Worm (Caenorhabditis elegans): ENCODE measurements around the gene pdtf-1.

Gene pdtf-1

ce11 chrIV:8456899-8457298 is 24.1 kb downstream of the pdtf-1 start, which contains the start of gene syx-4:
syx-4 (plus strand) TSS chrIV:8457280.
- TF ChIP-seq ztf-4 (tag; optimal IDR thresholded peaks at IDR 0.05) = no peak
- TF ChIP-seq unc-39 (tag; optimal IDR thresholded peaks at IDR 0.05) = no peak
- TF ChIP-seq nhr-12 (tag; optimal IDR thresholded peaks at IDR 0.05) = no peak
- TF ChIP-seq ceh-9 (tag; optimal IDR thresholded peaks at IDR 0.05) = no peak
- TF ChIP-seq nhr-25 (tag; optimal IDR thresholded peaks at IDR 0.05) = no peak
- no peak for TF ChIP-seq lin-39 (tag; optimal IDR thresholded peaks at IDR 0.05)
- TF ChIP-seq pqm-1 (tag; optimal IDR thresholded peaks at IDR 0.05) = no peak
- TF ChIP-seq nhr-11 (tag; optimal IDR thresholded peaks at IDR 0.05) = no peak
- no peak for TF ChIP-seq skn-1 (tag; optimal IDR thresholded peaks at IDR 0.05)
- no peak for TF ChIP-seq nhr-43 (tag; optimal IDR thresholded peaks at IDR 0.05; ENCODE audit: poor library complexity, severe bottlenecking)
- TF ChIP-seq nfya-1 (tag; optimal IDR thresholded peaks at IDR 0.05; ENCODE audit: insufficient read depth) = no peak
- no peak for TF ChIP-seq ceh-82 (tag; optimal IDR thresholded peaks at IDR 0.05)
- no peak for TF ChIP-seq R02D3.7 (tag; optimal IDR thresholded peaks at IDR 0.05)
- no peak for TF ChIP-seq mml-1 (tag; optimal IDR thresholded peaks at IDR 0.05)
- no peak for TF ChIP-seq snpc-4 (tag; optimal IDR thresholded peaks at IDR 0.05)
- TF ChIP-seq sea-2 (GFP tag; optimal IDR thresholded peaks at IDR 0.05) = no peak
- no peak for TF ChIP-seq lsy-12 (tag; optimal IDR thresholded peaks at IDR 0.05)
- no peak for TF ChIP-seq ztf-11 (tag; optimal IDR thresholded peaks at IDR 0.05)
- TF ChIP-seq ceh-16 (tag; optimal IDR thresholded peaks at IDR 0.05) = no peak
- TF ChIP-seq elt-3 (tag; optimal IDR thresholded peaks at IDR 0.05) = no peak

ce11 chrIV:8460208-8460607 is 27.4 kb downstream of the pdtf-1 start, which contains the start of gene ant-1.4:
ant-1.4 (minus strand) TSS chrIV:8460308.
- TF ChIP-seq elt-3 (tag; optimal IDR thresholded peaks at IDR 0.05) (no peak), R02D3.7 (tag; optimal IDR thresholded peaks at IDR 0.05) (no peak), ceh-9 (tag; optimal IDR thresholded peaks at IDR 0.05) (no peak)

ce11 chrIV:8461177-8461576 is 28.3 kb downstream of the pdtf-1 start:
- TF ChIP-seq fkh-2 (tag; optimal IDR thresholded peaks at IDR 0.05) = no peak
- no peak for TF ChIP-seq mml-1 (tag; optimal IDR thresholded peaks at IDR 0.05)
- no peak for TF ChIP-seq skn-1 (tag; optimal IDR thresholded peaks at IDR 0.05)
- no peak for TF ChIP-seq hmg-11 (tag; optimal IDR thresholded peaks at IDR 0.05)
- no peak for TF ChIP-seq lin-39 (tag; optimal IDR thresholded peaks at IDR 0.05)
- no peak for TF ChIP-seq ceh-82 (tag; optimal IDR thresholded peaks at IDR 0.05)
- no peak for TF ChIP-seq snpc-4 (tag; optimal IDR thresholded peaks at IDR 0.05)
- TF ChIP-seq egl-5 (tag; optimal IDR thresholded peaks at IDR 0.05) = no peak
- TF ChIP-seq fkh-10 (GFP tag; optimal IDR thresholded peaks at IDR 0.05) = no peak
- no peak for TF ChIP-seq tbx-2 (tag; optimal IDR thresholded peaks at IDR 0.05)
- no peak for TF ChIP-seq zag-1 (tag; optimal IDR thresholded peaks at IDR 0.05)
- TF ChIP-seq lsy-12 (tag; optimal IDR thresholded peaks at IDR 0.05) = no peak
- TF ChIP-seq nhr-25 (tag; optimal IDR thresholded peaks at IDR 0.05) = no peak
- no peak for TF ChIP-seq ama-1 (optimal IDR thresholded peaks at IDR 0.05)
- no peak for TF ChIP-seq nhr-67 (tag; optimal IDR thresholded peaks at IDR 0.05)
- TF ChIP-seq nhr-43 (tag; optimal IDR thresholded peaks at IDR 0.05; ENCODE audit: poor library complexity, severe bottlenecking) = no peak

ce11 chrIV:8462376-8462775 is 29.5 kb downstream of the pdtf-1 start:
- no peak for TF ChIP-seq fkh-2 (tag; optimal IDR thresholded peaks at IDR 0.05)
- TF ChIP-seq jun-1 (tag; optimal IDR thresholded peaks at IDR 0.05) = no peak
- TF ChIP-seq unc-62 (GFP tag; optimal IDR thresholded peaks at IDR 0.05) = no peak
- no peak for TF ChIP-seq nhr-76 (tag; optimal IDR thresholded peaks at IDR 0.05)
- no peak for TF ChIP-seq tbx-2 (tag; optimal IDR thresholded peaks at IDR 0.05)
- no peak for TF ChIP-seq nhr-77 (tag; optimal IDR thresholded peaks at IDR 0.05)
- TF ChIP-seq nhr-28 (tag; optimal IDR thresholded peaks at IDR 0.05) = no peak
- TF ChIP-seq nhr-43 (tag; optimal IDR thresholded peaks at IDR 0.05; ENCODE audit: poor library complexity, severe bottlenecking) = no peak
- no peak for TF ChIP-seq nhr-11 (tag; optimal IDR thresholded peaks at IDR 0.05)
- TF ChIP-seq nfya-1 (tag; optimal IDR thresholded peaks at IDR 0.05; ENCODE audit: insufficient read depth) = no peak

- TF ChIP-seq nhr-23 (tag; optimal IDR thresholded peaks at IDR 0.05) (peak; percentile 70), pqm-1 (tag; optimal IDR thresholded peaks at IDR 0.05) (no peak), R02D3.7 (tag; optimal IDR thresholded peaks at IDR 0.05) (no peak), fkh-10 (GFP tag; optimal IDR thresholded peaks at IDR 0.05) (no peak), elt-2 (tag; optimal IDR thresholded peaks at IDR 0.05) (no peak), snpc-4 (tag; optimal IDR thresholded peaks at IDR 0.05) (no peak), ztf-4 (tag; optimal IDR thresholded peaks at IDR 0.05) (no peak), nhr-25 (tag; optimal IDR thresholded peaks at IDR 0.05) (peak; percentile 64), lin-39 (tag; optimal IDR thresholded peaks at IDR 0.05) (no peak), skn-1 (tag; optimal IDR thresholded peaks at IDR 0.05) (no peak), ceh-9 (tag; optimal IDR thresholded peaks at IDR 0.05) (no peak), mdl-1 (tag; optimal IDR thresholded peaks at IDR 0.05) (peak; percentile 37), ceh-16 (tag; optimal IDR thresholded peaks at IDR 0.05) (no peak), lin-15B (tag; optimal IDR thresholded peaks at IDR 0.05) (no peak), mml-1 (tag; optimal IDR thresholded peaks at IDR 0.05) (no peak), jun-1 (tag; optimal IDR thresholded peaks at IDR 0.05) (no peak), fos-1 (tag; optimal IDR thresholded peaks at IDR 0.05) (no peak), nhr-11 (tag; optimal IDR thresholded peaks at IDR 0.05) (no peak), hmg-11 (tag; optimal IDR thresholded peaks at IDR 0.05) (no peak), pha-4 (tag; optimal IDR thresholded peaks at IDR 0.05) (no peak), egl-5 (tag; optimal IDR thresholded peaks at IDR 0.05) (no peak), elt-3 (tag; optimal IDR thresholded peaks at IDR 0.05) (no peak), nhr-76 (tag; optimal IDR thresholded peaks at IDR 0.05) (no peak), tbx-2 (tag; optimal IDR thresholded peaks at IDR 0.05) (no peak), nfya-1 (tag; optimal IDR thresholded peaks at IDR 0.05; ENCODE audit: insufficient read depth) (no peak), ceh-82 (tag; optimal IDR thresholded peaks at IDR 0.05) (no peak), ZK546.5 (tag; optimal IDR thresholded peaks at IDR 0.05) (no peak), nhr-77 (tag; optimal IDR thresholded peaks at IDR 0.05) (no peak), nhr-67 (tag; optimal IDR thresholded peaks at IDR 0.05) (no peak), zag-1 (tag; optimal IDR thresholded peaks at IDR 0.05) (no peak), lsy-12 (tag; optimal IDR thresholded peaks at IDR 0.05) (no peak)
These were observed 30.2 kb downstream of the pdtf-1 start for ce11 chrIV:8463069-8463468.
